Fruit fly (Drosophila melanogaster) whole organism, embryonic: ENCODE data around the gene Or22b.

Experiments
- CG11723 ChIP-seq: fragments of 200-800 bp; sonication (Bioruptor generic); optimal IDR thresholded peaks from 2 replicates; lab custom pipeline; 2017; ENCODE audit warnings: missing biosample characterization, mild to moderate bottlenecking, missing genetic modification characterization
- CG4404 ChIP-seq: fragments of 200-800 bp; sonication (Bioruptor generic); IDR thresholded peaks from 2 replicates; pipeline ENCODE4 v1.3.6; 2022; ENCODE audit warnings: missing biosample characterization, missing genetic modification characterization
- CG8388 ChIP-seq: fragments of 200-800 bp; sonication (Bioruptor generic); optimal IDR thresholded peaks from 2 replicates; lab custom pipeline; 2019; ENCODE audit warnings: missing biosample characterization, mild to moderate bottlenecking, missing genetic modification characterization, moderate library complexity
- gem ChIP-seq: fragments of 200-800 bp; sonication (Bioruptor generic); optimal IDR thresholded peaks from 2 replicates; lab custom pipeline; 2019; ENCODE audit warnings: missing biosample characterization, mild to moderate bottlenecking, missing genetic modification characterization, moderate library complexity
- pan ChIP-seq, 4 experiments: fragments of >200 bp in 3 of 4; fragments of 200-800 bp in 1 of 4; sonication (Bioruptor generic) in 1 of 4; optimal IDR thresholded peaks in 3 of 4; IDR thresholded peaks in 1 of 4; 2 replicates each; pipeline versions ENCODE4 v1.3.6 to Lab custom; 2017 to 2022; ENCODE audit warnings: missing biosample characterization in 2 of 4, missing genetic modification characterization in 2 of 4, mixed read lengths in 1 of 4
- seq ChIP-seq: fragments of 200-800 bp; sonication (Bioruptor generic); IDR thresholded peaks from 2 replicates; pipeline ENCODE4 v1.3.6; 2022; ENCODE audit warnings: missing biosample characterization, missing genetic modification characterization
- tll ChIP-seq, 2 experiments: fragments of 200-800 bp in 1 of 2; fragments of >200 bp in 1 of 2; sonication (Bioruptor generic) in 1 of 2; optimal IDR thresholded peaks; 2 replicates each; lab custom pipeline; 2017 to 2019; ENCODE audit warnings: missing biosample characterization in 2 of 2, missing genetic modification characterization in 2 of 2, mild to moderate bottlenecking in 1 of 2, moderate library complexity in 1 of 2
- ttk ChIP-seq: fragments of 200-800 bp; sonication (Bioruptor generic); IDR thresholded peaks from 2 replicates; pipeline ENCODE4 v2.1.2; 2022; ENCODE audit warnings: missing biosample characterization, missing genetic modification characterization

dm6 chr2L:1538132-1538531 is 15.6 kb downstream of the Or22b start:
- TF ChIP-seq CG4404 (GFP tag; lab: Robert Waterston, UW): no peak
- no peak for TF ChIP-seq ttk (GFP tag; lab: Robert Waterston, UW)
- no peak for TF ChIP-seq pan (optimal IDR thresholded peaks at IDR 0.05; lab: Kevin White, UChicago)
- TF ChIP-seq pan (GFP tag; optimal IDR thresholded peaks at IDR 0.05 in 1 of 2, IDR thresholded peaks at IDR 0.05 in 1 of 2): no peak
- no peak for TF ChIP-seq tll (GFP tag; optimal IDR thresholded peaks at IDR 0.05; lab: Kevin White, UChicago)
- no peak for TF ChIP-seq gem (tag; lab: Kevin White, UChicago)
- TF ChIP-seq seq (GFP tag; lab: Robert Waterston, UW): no peak
- no peak for TF ChIP-seq CG8388 (GFP tag; lab: Kevin White, UChicago)
- no peak for TF ChIP-seq CG11723
